Worm (Caenorhabditis elegans) whole organism, mixed stage, embryonic: ENCODE measurements around the gene T26H5.10.

Experiments used
- blmp-1 ChIP-seq: fragments of 150-350 bp; optimal IDR thresholded peaks from 2 replicates; lab custom pipeline; 2014; ENCODE audit warnings: missing biosample characterization, missing genetic modification characterization
- elt-3 ChIP-seq: fragments of 150-350 bp; optimal IDR thresholded peaks from 2 replicates; lab custom pipeline; 2014; ENCODE audit warnings: missing biosample characterization, missing genetic modification characterization
- mep-1 ChIP-seq: fragments of 150-350 bp; optimal IDR thresholded peaks from 2 replicates; lab custom pipeline; 2017; ENCODE audit warnings: missing biosample characterization, missing genetic modification reagents, missing genetic modification characterization, inconsistent platforms
- nhr-76 ChIP-seq: sonication (generic microtip); optimal IDR thresholded peaks from 2 replicates; lab custom pipeline; 2017; ENCODE audit warnings: missing biosample characterization, missing genetic modification characterization
- ztf-11 ChIP-seq: fragments of 150-350 bp; optimal IDR thresholded peaks from 2 replicates; lab custom pipeline; 2014; ENCODE audit warnings: missing biosample characterization, missing genetic modification characterization

ce11 chrV:15442384-15442783 is 1.2 kb downstream of the T26H5.10 start:
- no peak for TF ChIP-seq blmp-1 (tag; lab: Kevin White, UChicago)
- no peak for TF ChIP-seq elt-3
- no peak for TF ChIP-seq nhr-76 (tag; lab: Kevin White, UChicago)
- TF ChIP-seq ztf-11 (tag; lab: Kevin White, UChicago): no peak
- TF ChIP-seq mep-1 (tag; lab: Kevin White, UChicago): no peak
